Worm (Caenorhabditis elegans): ENCODE measurements around the gene T04C12.9.

The T04C12.9 gene

ce11 chrV:11083691-11084090 is 20.7 kb upstream of the T04C12.9 start (continued):
- TF ChIP-seq fos-1 (tag; optimal IDR thresholded peaks at IDR 0.05), result peak; percentile 10
- peak; percentile 88 for TF ChIP-seq pag-3 (tag; optimal IDR thresholded peaks at IDR 0.05; ENCODE audit: borderline replicate concordance, insufficient read depth)
- peak; percentile 92 for TF ChIP-seq lin-14 (GFP tag; optimal IDR thresholded peaks at IDR 0.05)
- TF ChIP-seq unc-62 (GFP tag; optimal IDR thresholded peaks at IDR 0.05), result no peak
- TF ChIP-seq ceh-82 (tag; optimal IDR thresholded peaks at IDR 0.05), result peak in 2 of 3 experiments; percentile 24 to 42
- no peak for TF ChIP-seq ztf-11 (tag; optimal IDR thresholded peaks at IDR 0.05)
- peak; percentile 12 for TF ChIP-seq fkh-4 (tag; optimal IDR thresholded peaks at IDR 0.05; ENCODE audit: borderline replicate concordance)
- no peak for TF ChIP-seq nhr-12 (tag; optimal IDR thresholded peaks at IDR 0.05)
- TF ChIP-seq vab-15 (tag; optimal IDR thresholded peaks at IDR 0.05), result no peak
- no peak for TF ChIP-seq C34B4.2 (tag; optimal IDR thresholded peaks at IDR 0.05)
- TF ChIP-seq xbp-1 (tag; optimal IDR thresholded peaks at IDR 0.05), result peak; percentile 20
- TF ChIP-seq ceh-63 (GFP tag; optimal IDR thresholded peaks at IDR 0.05), result no peak

- TF ChIP-seq xbp-1 (tag; optimal IDR thresholded peaks at IDR 0.05), result no peak
Observed at ce11 chrV:11082964-11083363, 19.9 kb upstream of the T04C12.9 start.

ce11 chrV:11082475-11082874 is 19.5 kb upstream of the T04C12.9 start:
- TF ChIP-seq lin-14 (GFP tag; optimal IDR thresholded peaks at IDR 0.05), result peak; percentile 88
- TF ChIP-seq unc-30 (tag; optimal IDR thresholded peaks at IDR 0.05), result no peak
- peak; percentile 49 for TF ChIP-seq irx-1 (tag; optimal IDR thresholded peaks at IDR 0.05)
- TF ChIP-seq zag-1 (tag; optimal IDR thresholded peaks at IDR 0.05), result no peak
- TF ChIP-seq sup-37 (GFP tag; optimal IDR thresholded peaks at IDR 0.05), result peak; percentile 71
- no peak for TF ChIP-seq C16A3.4 (tag; optimal IDR thresholded peaks at IDR 0.05)
- TF ChIP-seq hpl-2 (GFP tag; optimal IDR thresholded peaks at IDR 0.05), result no peak
- peak; percentile 24 for TF ChIP-seq nhr-90 (tag; optimal IDR thresholded peaks at IDR 0.05; ENCODE audit: poor library complexity)
- peak in 1 of 2 experiments; percentile 22 for TF ChIP-seq mdl-1 (tag; optimal IDR thresholded peaks at IDR 0.05)
- TF ChIP-seq nhr-12 (tag; optimal IDR thresholded peaks at IDR 0.05), result no peak
- TF ChIP-seq nhr-237 (tag; optimal IDR thresholded peaks at IDR 0.05), result no peak
- no peak for TF ChIP-seq alr-1 (tag; optimal IDR thresholded peaks at IDR 0.05; ENCODE audit: borderline replicate concordance)
- TF ChIP-seq fkh-10 (GFP tag; optimal IDR thresholded peaks at IDR 0.05), result no peak
- peak; percentile 78 for TF ChIP-seq nhr-77 (tag; optimal IDR thresholded peaks at IDR 0.05)
- TF ChIP-seq sox-4 (tag; optimal IDR thresholded peaks at IDR 0.05), result no peak
- no peak for TF ChIP-seq unc-86 (tag; optimal IDR thresholded peaks at IDR 0.05)
- peak in 1 of 2 experiments; percentile 24 for TF ChIP-seq egl-27 (tag; optimal IDR thresholded peaks at IDR 0.05)
- peak; percentile 1 to 55 (median 34) for TF ChIP-seq ceh-82 (tag; optimal IDR thresholded peaks at IDR 0.05)
- peak; percentile 81 for TF ChIP-seq ztf-4 (tag; optimal IDR thresholded peaks at IDR 0.05)
- no peak for TF ChIP-seq isw-1 (GFP tag; IDR thresholded peaks at IDR 0.05)
- TF ChIP-seq nhr-76 (tag; optimal IDR thresholded peaks at IDR 0.05), result no peak
- TF ChIP-seq nhr-71 (tag; optimal IDR thresholded peaks at IDR 0.05), result peak; percentile 93
- peak; percentile 40 for TF ChIP-seq pag-3 (tag; optimal IDR thresholded peaks at IDR 0.05; ENCODE audit: borderline replicate concordance, insufficient read depth)
- no peak for TF ChIP-seq grh-1 (GFP tag; IDR thresholded peaks at IDR 0.05)
- TF ChIP-seq nhr-20 (tag; optimal IDR thresholded peaks at IDR 0.05), result peak; percentile 80
- TF ChIP-seq rnt-1 (tag; optimal IDR thresholded peaks at IDR 0.05), result peak; percentile 88
- no peak for TF ChIP-seq elt-2 (tag; optimal IDR thresholded peaks at IDR 0.05)
- no peak for TF ChIP-seq mef-2 (tag; optimal IDR thresholded peaks at IDR 0.05)
- peak; percentile 76 for TF ChIP-seq snu-23 (GFP tag; optimal IDR thresholded peaks at IDR 0.05)
- peak; percentile 21 for TF ChIP-seq lir-3 (tag; optimal IDR thresholded peaks at IDR 0.05; ENCODE audit: poor library complexity)
- TF ChIP-seq C34B4.2 (tag; optimal IDR thresholded peaks at IDR 0.05), result no peak
- TF ChIP-seq blmp-1 (tag; optimal IDR thresholded peaks at IDR 0.05), result no peak
- TF ChIP-seq ceh-90 (tag; optimal IDR thresholded peaks at IDR 0.05), result no peak
- TF ChIP-seq fkh-8 (tag; optimal IDR thresholded peaks at IDR 0.05), result no peak
- no peak for TF ChIP-seq ets-5 (GFP tag; IDR thresholded peaks at IDR 0.05)
- no peak for TF ChIP-seq zip-4 (GFP tag; optimal IDR thresholded peaks at IDR 0.05)
- peak; percentile 68 for TF ChIP-seq swsn-7 (tag; optimal IDR thresholded peaks at IDR 0.05)
- TF ChIP-seq nhr-11 (tag; optimal IDR thresholded peaks at IDR 0.05), result peak; percentile 81
- TF ChIP-seq efl-1 (optimal IDR thresholded peaks at IDR 0.05), result peak; percentile 25 to 39
- peak in 1 of 2 experiments; percentile 81 for TF ChIP-seq efl-1 (GFP tag; optimal IDR thresholded peaks at IDR 0.05 in 1 of 2)
- TF ChIP-seq lin-15B (tag; optimal IDR thresholded peaks at IDR 0.05), result no peak
- peak; percentile 35 for TF ChIP-seq unc-130 (tag; optimal IDR thresholded peaks at IDR 0.05)

Measured in whole organism, L1 larva.